Worm (Caenorhabditis elegans) whole organism, late embryonic: ENCODE measurements around the gene W02B12.12.

Experiments used
- K02D7.2 ChIP-seq: sonication (generic microtip); optimal IDR thresholded peaks from 2 replicates; lab custom pipeline; 2017; ENCODE audit warnings: mild to moderate bottlenecking, missing genetic modification characterization, missing compliant biosample characterization
- T23F11.4 ChIP-seq: fragments of 200-800 bp; sonication (Bioruptor generic); optimal IDR thresholded peaks from 2 replicates; lab custom pipeline; 2018; ENCODE audit warnings: mild to moderate bottlenecking, missing genetic modification characterization, missing compliant biosample characterization
- ceh-2 ChIP-seq: sonication (generic microtip); optimal IDR thresholded peaks from 2 replicates; lab custom pipeline; 2016; ENCODE audit warnings: missing genotype, missing genetic modification characterization, missing compliant biosample characterization
- ceh-31 ChIP-seq: sonication (generic microtip); optimal IDR thresholded peaks from 2 replicates; lab custom pipeline; 2016; ENCODE audit warnings: missing genetic modification characterization, missing compliant biosample characterization
- dve-1 ChIP-seq: sonication (generic microtip); optimal IDR thresholded peaks from 2 replicates; lab custom pipeline; 2017; ENCODE audit warnings: antibody characterized with exemption, mild to moderate bottlenecking, missing genetic modification characterization, missing compliant biosample characterization
- elt-2 ChIP-seq: sonication (generic microtip); optimal IDR thresholded peaks from 2 replicates; lab custom pipeline; 2016; ENCODE audit warnings: missing genetic modification reagents, missing genetic modification characterization, missing compliant biosample characterization
- fkh-10 ChIP-seq: fragments of 150-350 bp; optimal IDR thresholded peaks from 2 replicates; lab custom pipeline; 2014; ENCODE audit warnings: missing biosample characterization, missing genetic modification reagents, missing genetic modification characterization
- hlh-30 ChIP-seq: sonication (generic microtip); optimal IDR thresholded peaks from 2 replicates; lab custom pipeline; 2017; ENCODE audit warnings: antibody characterized with exemption, missing genetic modification characterization, missing compliant biosample characterization; ENCODE audit not compliant: insufficient read depth
- pha-4 ChIP-seq: fragments of 150-350 bp; optimal IDR thresholded peaks from 2 replicates; lab custom pipeline; 2018; ENCODE audit warnings: missing biosample characterization, missing genetic modification reagents, missing genetic modification characterization
- sox-2 ChIP-seq: fragments of 200-800 bp; sonication (Bioruptor generic); IDR thresholded peaks from 2 replicates; pipeline ENCODE4 v1.3.6; 2022; ENCODE audit warnings: missing genetic modification reagents, missing genetic modification characterization, missing compliant biosample characterization
- tbx-7 ChIP-seq: sonication (generic microtip); optimal IDR thresholded peaks from 2 replicates; lab custom pipeline; 2016; ENCODE audit warnings: missing genotype, missing genetic modification characterization, missing compliant biosample characterization

ce11 chrII:11512921-11513320 lies 33.9 kb upstream of the W02B12.12 start:
- TF ChIP-seq hlh-30 (tag; lab: Kevin White, UChicago), result no peak
- TF ChIP-seq fkh-10 (GFP tag; lab: Kevin White, UChicago), result no peak
- no peak for TF ChIP-seq ceh-2 (tag; lab: Kevin White, UChicago)
- TF ChIP-seq pha-4 (tag; lab: Kevin White, UChicago), result no peak
- no peak for TF ChIP-seq dve-1 (tag; lab: Kevin White, UChicago)
- TF ChIP-seq sox-2, result no peak
- TF ChIP-seq K02D7.2 (tag; lab: Kevin White, UChicago), result no peak
- no peak for TF ChIP-seq ceh-31 (tag; lab: Kevin White, UChicago)
- no peak for TF ChIP-seq tbx-7 (tag; lab: Kevin White, UChicago)
- TF ChIP-seq elt-2 (tag; lab: Kevin White, UChicago), result no peak
- no peak for TF ChIP-seq T23F11.4 (GFP tag; lab: Kevin White, UChicago)
